Worm (Caenorhabditis elegans) whole organism, mixed stage, embryonic: ENCODE measurements around the gene ugtp-1.

ENCODE experiments used
- M03D4.4 ChIP-seq: sonication (generic microtip); optimal IDR thresholded peaks from 2 replicates; lab custom pipeline; 2017; ENCODE audit warnings: mild to moderate bottlenecking, missing genetic modification characterization, missing compliant biosample characterization
- blmp-1 ChIP-seq: fragments of 150-350 bp; optimal IDR thresholded peaks from 2 replicates; lab custom pipeline; 2014; ENCODE audit warnings: missing biosample characterization, missing genetic modification characterization
- ceh-39 ChIP-seq: fragments of 150-350 bp; optimal IDR thresholded peaks from 2 replicates; lab custom pipeline; 2014; ENCODE audit warnings: missing biosample characterization, missing genetic modification characterization
- ceh-43 ChIP-seq: fragments of 200-800 bp; sonication (Bioruptor generic); optimal IDR thresholded peaks from 2 replicates; lab custom pipeline; 2018; ENCODE audit warnings: mild to moderate bottlenecking, missing genetic modification characterization, moderate library complexity, missing compliant biosample characterization
- ceh-83 ChIP-seq: fragments of 200-800 bp; sonication (Bioruptor generic); optimal IDR thresholded peaks from 2 replicates; lab custom pipeline; 2018; ENCODE audit warnings: mild to moderate bottlenecking, missing genetic modification characterization, missing compliant biosample characterization
- ces-1 ChIP-seq: fragments of 150-350 bp; optimal IDR thresholded peaks from 2 replicates; lab custom pipeline; 2014; ENCODE audit warnings: missing biosample characterization, missing genetic modification reagents, missing genetic modification characterization
- drap-1 ChIP-seq: fragments of 200-800 bp; sonication (Bioruptor generic); optimal IDR thresholded peaks from 3 replicates; lab custom pipeline; 2018; ENCODE audit warnings: mild to moderate bottlenecking, missing genetic modification characterization, missing compliant biosample characterization
- elt-1 ChIP-seq: sonication (generic microtip); optimal IDR thresholded peaks from 2 replicates; lab custom pipeline; 2017; ENCODE audit warnings: missing genetic modification characterization, mild to moderate bottlenecking, missing compliant biosample characterization, antibody characterized with exemption, moderate library complexity, borderline replicate concordance; ENCODE audit not compliant: insufficient read depth
- elt-3 ChIP-seq: fragments of 150-350 bp; optimal IDR thresholded peaks from 2 replicates; lab custom pipeline; 2014; ENCODE audit warnings: missing biosample characterization, missing genetic modification characterization
- flh-1 ChIP-seq: fragments of 200-800 bp; sonication (Bioruptor generic); optimal IDR thresholded peaks from 2 replicates; lab custom pipeline; 2018; ENCODE audit warnings: mild to moderate bottlenecking, missing genetic modification characterization, moderate library complexity, missing compliant biosample characterization
- ham-2 ChIP-seq: fragments of 200-800 bp; sonication (Bioruptor generic); optimal IDR thresholded peaks from 2 replicates; lab custom pipeline; 2018; ENCODE audit warnings: mild to moderate bottlenecking, missing genetic modification characterization, missing compliant biosample characterization
- hlh-1 ChIP-seq: fragments of 150-350 bp; optimal IDR thresholded peaks from 2 replicates; lab custom pipeline; 2014; ENCODE audit warnings: missing biosample characterization, missing genetic modification reagents, missing genetic modification characterization
- lin-13 ChIP-seq: fragments of 150-350 bp; optimal IDR thresholded peaks from 2 replicates; lab custom pipeline; 2014; ENCODE audit warnings: missing biosample characterization, missing genetic modification characterization
- lin-32 ChIP-seq: fragments of 200-800 bp; sonication (Bioruptor generic); optimal IDR thresholded peaks from 2 replicates; lab custom pipeline; 2018; ENCODE audit warnings: mild to moderate bottlenecking, missing genetic modification characterization, missing compliant biosample characterization
- lsy-2 ChIP-seq: fragments of 150-350 bp; optimal IDR thresholded peaks from 2 replicates; lab custom pipeline; 2014; ENCODE audit warnings: missing biosample characterization, missing genetic modification characterization
- mep-1 ChIP-seq: fragments of 150-350 bp; optimal IDR thresholded peaks from 2 replicates; lab custom pipeline; 2017; ENCODE audit warnings: missing biosample characterization, missing genetic modification reagents, missing genetic modification characterization, inconsistent platforms
- nhr-12 ChIP-seq: fragments of 150-350 bp; optimal IDR thresholded peaks from 2 replicates; lab custom pipeline; 2014; ENCODE audit warnings: missing biosample characterization, missing genetic modification characterization
- nhr-2 ChIP-seq: fragments of 150-350 bp; optimal IDR thresholded peaks from 2 replicates; lab custom pipeline; 2014; ENCODE audit warnings: missing biosample characterization, missing genetic modification characterization
- nhr-237 ChIP-seq: fragments of 150-350 bp; optimal IDR thresholded peaks from 2 replicates; lab custom pipeline; 2014; ENCODE audit warnings: missing biosample characterization, missing genetic modification characterization
- nhr-76 ChIP-seq: sonication (generic microtip); optimal IDR thresholded peaks from 2 replicates; lab custom pipeline; 2017; ENCODE audit warnings: missing biosample characterization, missing genetic modification characterization
- sem-2 ChIP-seq: fragments of 200-800 bp; sonication (Bioruptor generic); optimal IDR thresholded peaks from 2 replicates; lab custom pipeline; 2018; ENCODE audit warnings: mild to moderate bottlenecking, missing genetic modification characterization, missing compliant biosample characterization
- snpc-4 ChIP-seq: fragments of 150-350 bp; optimal IDR thresholded peaks from 2 replicates; lab custom pipeline; 2014; ENCODE audit warnings: missing biosample characterization, missing genetic modification characterization
- sptf-1 ChIP-seq: sonication (generic microtip); optimal IDR thresholded peaks from 2 replicates; lab custom pipeline; 2017; ENCODE audit warnings: mild to moderate bottlenecking, missing genetic modification characterization, moderate library complexity, missing compliant biosample characterization
- tbx-8 ChIP-seq: fragments of 200-800 bp; sonication (Bioruptor generic); optimal IDR thresholded peaks from 2 replicates; lab custom pipeline; 2018; ENCODE audit warnings: mild to moderate bottlenecking, missing genetic modification characterization, moderate library complexity, missing compliant biosample characterization
- unc-39 ChIP-seq: fragments of 150-350 bp; optimal IDR thresholded peaks from 2 replicates; lab custom pipeline; 2014; ENCODE audit warnings: missing biosample characterization, missing genetic modification characterization
- unc-62 ChIP-seq: fragments of 150-350 bp; optimal IDR thresholded peaks from 2 replicates; lab custom pipeline; 2014; ENCODE audit warnings: missing biosample characterization, missing genetic modification reagents, missing genetic modification characterization
- zip-8 ChIP-seq: fragments of 150-350 bp; optimal IDR thresholded peaks from 2 replicates; lab custom pipeline; 2014; ENCODE audit warnings: missing biosample characterization, missing genetic modification characterization
- ztf-11 ChIP-seq: fragments of 150-350 bp; optimal IDR thresholded peaks from 2 replicates; lab custom pipeline; 2014; ENCODE audit warnings: missing biosample characterization, missing genetic modification characterization

The ugtp-1 gene

DNA sequence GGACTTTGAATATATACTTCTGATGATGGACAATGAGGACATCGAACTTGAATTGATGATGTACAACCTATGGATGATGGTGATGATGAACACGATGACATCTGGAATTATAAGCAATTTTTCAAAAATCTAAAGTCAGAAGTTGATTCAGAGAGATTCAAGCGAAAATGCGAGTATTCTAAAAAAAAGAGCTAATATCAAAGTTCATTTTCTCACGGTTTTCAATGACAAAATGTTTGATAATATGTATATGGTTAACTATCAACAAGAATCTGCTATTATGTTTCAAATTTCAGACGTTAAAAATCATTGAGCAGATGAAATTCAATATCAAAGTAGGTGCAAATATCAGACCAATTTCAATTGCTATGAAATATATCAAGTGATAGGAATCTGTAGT lies 29.4 kb upstream of the ugtp-1 start, which contains the start of gene K02D10.4:
TSS of gene K02D10.4 (minus strand) at position 101 of the 400 bp plus-strand sequence.
- TF ChIP-seq snpc-4 (tag; lab: Kevin White, UChicago) (no peak), elt-3 (tag; lab: Kevin White, UChicago) (no peak), nhr-12 (tag; lab: Kevin White, UChicago) (no peak)
- TF ChIP-seq, all 35 proteins: peak for 0

DNA sequence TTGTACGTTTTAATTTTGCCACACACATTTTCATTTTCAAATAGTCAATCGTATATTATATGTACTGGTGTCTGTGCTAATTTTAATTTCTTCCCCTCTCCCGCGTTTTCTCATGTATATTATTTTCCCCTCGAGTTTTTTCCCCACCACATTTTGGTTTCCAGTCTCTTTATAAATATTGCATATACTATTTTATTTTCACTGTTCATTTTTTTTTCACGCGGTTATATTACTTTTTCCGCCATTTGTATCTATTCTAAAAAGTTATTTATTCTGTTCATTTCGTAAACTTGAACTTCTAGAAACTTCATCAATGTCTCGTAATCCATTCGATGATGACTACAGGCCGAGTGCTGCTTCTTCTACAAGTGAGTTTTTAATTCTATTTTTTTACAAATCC lies 25.4 kb upstream of the ugtp-1 start, which contains the start of gene snap-29:
TSS of gene snap-29 (plus strand) at position 301 of the 400 bp plus-strand sequence.
- TF ChIP-seq drap-1 (GFP tag; lab: Kevin White, UChicago) = no peak
- TF ChIP-seq ztf-11 = no peak
- no peak for TF ChIP-seq mep-1 (tag; lab: Kevin White, UChicago)
- no peak for TF ChIP-seq elt-3 (tag; lab: Kevin White, UChicago)
- no peak for TF ChIP-seq ham-2 (GFP tag; lab: Kevin White, UChicago)
- no peak for TF ChIP-seq M03D4.4 (tag; lab: Kevin White, UChicago)
- TF ChIP-seq nhr-12 (tag; lab: Kevin White, UChicago) = no peak
- TF ChIP-seq sptf-1 (tag; lab: Kevin White, UChicago) = no peak
- TF ChIP-seq hlh-1 (tag; lab: Kevin White, UChicago) = no peak
- no peak for TF ChIP-seq sem-2 (GFP tag; lab: Kevin White, UChicago)
- no peak for TF ChIP-seq ceh-83 (GFP tag; lab: Kevin White, UChicago)
- no peak for TF ChIP-seq zip-8 (tag; lab: Kevin White, UChicago)
- TF ChIP-seq elt-1 (tag; lab: Kevin White, UChicago) = no peak
- TF ChIP-seq nhr-237 (tag; lab: Kevin White, UChicago) = no peak
- no peak for TF ChIP-seq lin-13 (tag; lab: Kevin White, UChicago)
- TF ChIP-seq unc-39 (tag; lab: Kevin White, UChicago) = no peak
- TF ChIP-seq lin-32 (GFP tag; lab: Kevin White, UChicago) = no peak
- TF ChIP-seq flh-1 (GFP tag; lab: Kevin White, UChicago) = no peak
- TF ChIP-seq, all 35 proteins: peak for 0

DNA sequence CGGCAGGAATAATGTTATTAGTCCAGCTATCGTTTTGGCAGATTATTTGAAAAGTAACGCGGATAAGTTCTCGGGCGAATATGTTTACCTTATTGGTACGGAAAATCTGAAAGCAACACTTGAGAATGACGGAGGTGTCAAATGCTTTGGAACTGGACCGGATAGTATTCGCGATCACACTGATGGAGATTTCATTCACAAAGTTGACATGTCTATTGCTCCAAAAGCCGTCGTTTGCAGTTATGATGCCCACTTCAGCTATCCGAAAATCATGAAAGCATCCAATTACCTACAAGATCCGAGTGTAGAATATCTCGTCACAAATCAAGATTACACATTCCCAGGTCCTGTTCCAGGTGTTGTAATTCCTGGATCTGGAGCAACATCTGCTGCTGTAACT lies 22.9 kb upstream of the ugtp-1 start:
- no peak for TF ChIP-seq hlh-1 (tag; lab: Kevin White, UChicago)
- no peak for TF ChIP-seq ceh-43 (GFP tag; lab: Kevin White, UChicago)
- TF ChIP-seq nhr-2 = no peak
- TF ChIP-seq nhr-76 = no peak
- no peak for TF ChIP-seq tbx-8 (GFP tag; lab: Kevin White, UChicago)
- no peak for TF ChIP-seq lsy-2 (tag; lab: Kevin White, UChicago)
- TF ChIP-seq M03D4.4 (tag; lab: Kevin White, UChicago) = no peak
- no peak for TF ChIP-seq elt-1 (tag; lab: Kevin White, UChicago)
- no peak for TF ChIP-seq zip-8 (tag; lab: Kevin White, UChicago)
- no peak for TF ChIP-seq ceh-83 (GFP tag; lab: Kevin White, UChicago)
- TF ChIP-seq, all 35 proteins: peak for 0

DNA sequence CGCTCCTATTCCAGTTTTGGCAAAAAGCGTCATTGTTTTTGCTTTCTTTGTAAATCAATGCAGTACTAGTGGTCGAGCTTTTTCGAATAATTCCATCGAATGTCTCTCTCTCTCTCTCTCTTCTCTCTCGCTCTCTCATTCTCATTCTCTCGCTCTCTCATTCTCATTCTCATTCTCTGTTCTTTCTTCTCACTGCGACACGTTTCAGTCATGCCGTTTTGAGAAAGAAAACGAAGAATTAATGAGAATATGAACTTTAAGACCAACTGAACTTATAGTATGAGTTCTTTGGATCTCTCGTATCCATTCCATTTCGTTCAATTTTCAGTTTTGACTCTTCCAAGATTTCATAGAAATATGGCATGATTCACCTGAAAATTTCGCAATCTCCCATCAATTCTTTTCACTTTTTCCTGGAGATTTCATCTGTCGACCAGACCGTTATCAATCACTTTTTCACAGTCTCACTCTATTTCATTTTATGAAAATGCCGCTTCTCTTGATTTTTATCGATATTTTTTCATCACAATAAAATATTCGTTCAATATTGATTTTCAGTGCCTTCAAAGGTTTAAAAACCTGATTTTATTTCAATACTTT lies 22.0 kb upstream of the ugtp-1 start:
- TF ChIP-seq blmp-1 (peak; percentile 21), ceh-43 (GFP tag; lab: Kevin White, UChicago) (no peak)

DNA sequence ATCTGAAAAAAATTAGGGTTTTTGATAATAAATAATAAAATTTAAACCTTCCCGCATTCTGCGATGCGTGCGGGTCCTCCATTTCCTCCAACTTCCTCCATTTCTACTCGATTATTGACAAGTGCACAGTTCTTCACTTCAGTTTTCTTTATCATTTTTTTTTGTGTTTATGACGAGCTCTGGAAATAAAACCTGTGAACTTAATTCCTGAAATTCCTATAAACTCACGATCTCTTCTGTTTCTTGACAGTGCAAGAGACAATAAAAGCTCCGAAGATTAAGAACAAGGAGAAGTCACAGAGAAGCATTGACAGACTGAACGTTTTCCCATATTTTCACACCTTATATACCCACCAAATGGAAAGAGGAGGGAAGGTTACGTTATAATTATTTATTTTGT lies 21.3 kb upstream of the ugtp-1 start, which contains the start of gene K02D10.3:
TSS of gene K02D10.3 (minus strand) at position 101 of the 400 bp plus-strand sequence.
- no peak for TF ChIP-seq unc-62 (GFP tag; lab: Kevin White, UChicago)
- no peak for TF ChIP-seq elt-3 (tag; lab: Kevin White, UChicago)
- no peak for TF ChIP-seq sem-2 (GFP tag; lab: Kevin White, UChicago)
- TF ChIP-seq nhr-2 = no peak
- no peak for TF ChIP-seq nhr-237 (tag; lab: Kevin White, UChicago)
- no peak for TF ChIP-seq zip-8 (tag; lab: Kevin White, UChicago)
- no peak for TF ChIP-seq flh-1 (GFP tag; lab: Kevin White, UChicago)
- no peak for TF ChIP-seq ham-2 (GFP tag; lab: Kevin White, UChicago)
- TF ChIP-seq ceh-39 (tag; lab: Kevin White, UChicago) = no peak
- TF ChIP-seq ces-1 (GFP tag; lab: Kevin White, UChicago) = no peak
- no peak for TF ChIP-seq mep-1 (tag; lab: Kevin White, UChicago)
- no peak for TF ChIP-seq nhr-12 (tag; lab: Kevin White, UChicago)
